Fruit fly (Drosophila melanogaster) whole organism, embryonic: Measurements from ENCODE around the gene Tpr2.

Experiments
- Asciz ChIP-seq: fragments of 200-800 bp; sonication (Bioruptor generic); optimal IDR thresholded peaks from 2 replicates; lab custom pipeline; 2017; ENCODE audit warnings: missing biosample characterization, mild to moderate bottlenecking, missing genetic modification characterization, missing genetic modification reagents
- Blimp-1 ChIP-seq: fragments of 200-800 bp; sonication (Bioruptor generic); optimal IDR thresholded peaks from 3 replicates; lab custom pipeline; 2018; ENCODE audit warnings: missing biosample characterization, missing genetic modification characterization, mild to moderate bottlenecking, moderate library complexity, missing genetic modification reagents
- CG11085 ChIP-seq: fragments of 200-800 bp; sonication (Bioruptor generic); IDR thresholded peaks from 2 replicates; pipeline ENCODE4 v1.3.6; 2022; ENCODE audit warnings: missing biosample characterization, missing genetic modification characterization
- CG11093 ChIP-seq: fragments of 200-800 bp; sonication (Bioruptor generic); IDR thresholded peaks from 3 replicates; pipeline ENCODE4 v1.3.6; 2022; ENCODE audit warnings: missing biosample characterization, missing genetic modification characterization
- CG11695 ChIP-seq: fragments of 200-800 bp; sonication (Bioruptor generic); IDR thresholded peaks from 3 replicates; pipeline ENCODE4 v1.3.6; 2022; ENCODE audit warnings: missing biosample characterization, missing genetic modification characterization
- CG1233 ChIP-seq: fragments of 200-800 bp; sonication (Bioruptor generic); optimal IDR thresholded peaks from 4 replicates; lab custom pipeline; 2018; ENCODE audit warnings: missing biosample characterization, mild to moderate bottlenecking, missing genetic modification characterization
- CG14965 ChIP-seq: fragments of 200-800 bp; sonication (Bioruptor generic); optimal IDR thresholded peaks from 2 replicates; lab custom pipeline; 2016; ENCODE audit warnings: missing biosample characterization, missing genetic modification characterization, borderline replicate concordance
- CG17359 ChIP-seq: fragments of 200-800 bp; sonication (Bioruptor generic); optimal IDR thresholded peaks from 3 replicates; lab custom pipeline; 2018; ENCODE audit warnings: missing biosample characterization, mild to moderate bottlenecking, missing genetic modification characterization, moderate library complexity
- CG1832 ChIP-seq: fragments of 200-800 bp; sonication (Bioruptor generic); optimal IDR thresholded peaks from 2 replicates; lab custom pipeline; 2017; ENCODE audit warnings: missing biosample characterization, mild to moderate bottlenecking, missing genetic modification characterization, inconsistent platforms
- CG2120 ChIP-seq: fragments of 200-800 bp; sonication (Bioruptor generic); optimal IDR thresholded peaks from 3 replicates; lab custom pipeline; 2016; ENCODE audit warnings: missing biosample characterization, missing genetic modification characterization
- CG2712 ChIP-seq: fragments of 200-800 bp; optimal IDR thresholded peaks from 3 replicates; lab custom pipeline; 2019; ENCODE audit warnings: missing biosample characterization, mild to moderate bottlenecking, missing genetic modification characterization, moderate library complexity
- CG30020 ChIP-seq: fragments of 200-800 bp; optimal IDR thresholded peaks from 2 replicates; lab custom pipeline; 2019; ENCODE audit warnings: missing biosample characterization, mild to moderate bottlenecking, missing genetic modification characterization, moderate library complexity
- CG3281 ChIP-seq: fragments of 200-800 bp; sonication (Bioruptor generic); optimal IDR thresholded peaks from 3 replicates; lab custom pipeline; 2017; ENCODE audit warnings: missing biosample characterization, mild to moderate bottlenecking, missing genetic modification characterization
- CG3407 ChIP-seq: fragments of 200-800 bp; sonication (Bioruptor generic); optimal IDR thresholded peaks from 2 replicates; lab custom pipeline; 2018; ENCODE audit warnings: missing biosample characterization, mild to moderate bottlenecking, missing genetic modification characterization
- CG34224 ChIP-seq: fragments of 200-800 bp; sonication (Bioruptor generic); IDR thresholded peaks from 3 replicates; pipeline ENCODE4 v1.3.6; 2022; ENCODE audit warnings: missing biosample characterization, missing genetic modification characterization; ENCODE audit not compliant: partially characterized antibody
- CG5180 ChIP-seq: fragments of 200-800 bp; sonication (Bioruptor generic); optimal IDR thresholded peaks from 3 replicates; lab custom pipeline; 2017; ENCODE audit warnings: missing biosample characterization, missing genetic modification characterization, mild to moderate bottlenecking, moderate library complexity, missing genetic modification reagents
- CG6683 ChIP-seq: fragments of 200-800 bp; sonication (Bioruptor generic); optimal IDR thresholded peaks from 2 replicates; lab custom pipeline; 2017; ENCODE audit warnings: missing biosample characterization, mild to moderate bottlenecking, missing genetic modification characterization, missing genetic modification reagents
- CG6689 ChIP-seq: fragments of 200-800 bp; sonication (Bioruptor generic); IDR thresholded peaks from 2 replicates; pipeline ENCODE4 v1.3.6; 2022; ENCODE audit warnings: missing biosample characterization, missing genetic modification characterization
- CG6765 ChIP-seq: fragments of 200-800 bp; sonication (Bioruptor generic); optimal IDR thresholded peaks from 3 replicates; lab custom pipeline; 2017; ENCODE audit warnings: missing biosample characterization, mild to moderate bottlenecking, missing genetic modification characterization
- CG6813 ChIP-seq: fragments of 200-800 bp; sonication (Bioruptor generic); optimal IDR thresholded peaks from 2 replicates; lab custom pipeline; 2017; ENCODE audit warnings: missing biosample characterization, missing genetic modification characterization, mild to moderate bottlenecking, moderate library complexity, missing genetic modification reagents
- CG7556 ChIP-seq: fragments of 200-800 bp; sonication (Bioruptor generic); optimal IDR thresholded peaks from 2 replicates; lab custom pipeline; 2017; ENCODE audit warnings: missing biosample characterization, mild to moderate bottlenecking, missing genetic modification characterization
- CG7987 ChIP-seq: fragments of 200-800 bp; sonication (Bioruptor generic); optimal IDR thresholded peaks from 2 replicates; lab custom pipeline; 2018; ENCODE audit warnings: missing biosample characterization, mild to moderate bottlenecking, missing genetic modification characterization, moderate library complexity
- CG9437 ChIP-seq: fragments of 200-800 bp; sonication (Bioruptor generic); optimal IDR thresholded peaks from 2 replicates; lab custom pipeline; 2018; ENCODE audit warnings: missing biosample characterization, mild to moderate bottlenecking, missing genetic modification characterization
- CoRest ChIP-seq: fragments of 200-800 bp; sonication (Bioruptor generic); optimal IDR thresholded peaks from 3 replicates; lab custom pipeline; 2018; ENCODE audit warnings: missing biosample characterization, mild to moderate bottlenecking, missing genetic modification characterization, moderate library complexity
- D ChIP-seq, 2 experiments: fragments of 200-800 bp in 1 of 2; fragments of >200 bp in 1 of 2; sonication (Bioruptor generic) in 1 of 2; optimal IDR thresholded peaks; 2 replicates in 1 of 2; 3 replicates in 1 of 2; lab custom pipeline; 2017; ENCODE audit warnings: mild to moderate bottlenecking in 1 of 2, missing biosample characterization in 1 of 2, missing genetic modification characterization in 1 of 2, missing genetic modification reagents in 1 of 2
- Deaf1 ChIP-seq: fragments of 200-800 bp; optimal IDR thresholded peaks from 3 replicates; lab custom pipeline; 2019; ENCODE audit warnings: missing biosample characterization, mild to moderate bottlenecking, missing genetic modification characterization, moderate library complexity
- Drgx ChIP-seq: fragments of 200-800 bp; sonication (Bioruptor generic); IDR thresholded peaks from 2 replicates; pipeline ENCODE4 v1.3.6; 2022; ENCODE audit warnings: missing biosample characterization, missing genetic modification characterization
- Fer1 ChIP-seq: fragments of 200-800 bp; sonication (Bioruptor generic); optimal IDR thresholded peaks from 2 replicates; lab custom pipeline; 2017; ENCODE audit warnings: missing biosample characterization, mild to moderate bottlenecking, missing genetic modification characterization
- HmgZ ChIP-seq: fragments of 200-800 bp; sonication (Bioruptor generic); optimal IDR thresholded peaks from 2 replicates; lab custom pipeline; 2018; ENCODE audit warnings: missing biosample characterization, mild to moderate bottlenecking, missing genetic modification characterization
- Jarid2 ChIP-seq: fragments of 200-800 bp; sonication (Bioruptor generic); optimal IDR thresholded peaks from 3 replicates; lab custom pipeline; 2017; ENCODE audit warnings: mild to moderate bottlenecking, missing biosample characterization, missing genetic modification reagents, missing genetic modification characterization
- MTF-1 ChIP-seq: fragments of 200-800 bp; sonication (Bioruptor generic); optimal IDR thresholded peaks from 2 replicates; lab custom pipeline; 2018; ENCODE audit warnings: missing biosample characterization, mild to moderate bottlenecking, missing genetic modification characterization, borderline replicate concordance
- Med ChIP-seq: fragments of 200-800 bp; sonication (Bioruptor generic); peaks from one replicate; lab custom pipeline; 2016; ENCODE audit warnings: missing biosample characterization, missing genetic modification characterization, mild to moderate bottlenecking, inconsistent platforms, moderate library complexity
- PHDP ChIP-seq: fragments of 200-800 bp; sonication (Bioruptor generic); optimal IDR thresholded peaks from 3 replicates; lab custom pipeline; 2018; ENCODE audit warnings: missing biosample characterization, mild to moderate bottlenecking, missing genetic modification characterization, moderate library complexity
- Sox102F ChIP-seq: fragments of 200-800 bp; sonication (Bioruptor generic); optimal IDR thresholded peaks from 2 replicates; lab custom pipeline; 2018; ENCODE audit warnings: missing biosample characterization, mild to moderate bottlenecking, missing genetic modification characterization, moderate library complexity
- Stat92E ChIP-seq, 3 experiments: fragments of >200 bp in 2 of 3; fragments of 200-800 bp in 1 of 3; sonication (Bioruptor generic) in 1 of 3; optimal IDR thresholded peaks; 2 replicates each; lab custom pipeline; 2017 to 2019; ENCODE audit warnings: missing biosample characterization in 3 of 3, missing genetic modification characterization in 3 of 3, mild to moderate bottlenecking in 1 of 3, moderate library complexity in 1 of 3
- Trl ChIP-seq, 3 experiments: fragments of >200 bp in 2 of 3; fragments of 200-800 bp in 1 of 3; sonication (Bioruptor generic) in 1 of 3; optimal IDR thresholded peaks; 2 replicates in 1 of 3; 3 replicates in 2 of 3; lab custom pipeline; 2016 to 2017; ENCODE audit warnings: missing biosample characterization in 1 of 3, missing genetic modification characterization in 1 of 3
- cwo ChIP-seq: fragments of 200-800 bp; sonication (Bioruptor generic); optimal IDR thresholded peaks from 3 replicates; lab custom pipeline; 2017; ENCODE audit warnings: missing biosample characterization, missing genetic modification characterization, mild to moderate bottlenecking, moderate library complexity, missing genetic modification reagents
- dmrt99B ChIP-seq: fragments of 200-800 bp; sonication (Bioruptor generic); optimal IDR thresholded peaks from 2 replicates; lab custom pipeline; 2018; ENCODE audit warnings: missing biosample characterization, mild to moderate bottlenecking, missing genetic modification characterization, moderate library complexity
- dpn ChIP-seq, 2 experiments: fragments of 200-800 bp; sonication (Bioruptor generic); optimal IDR thresholded peaks; 3 replicates each; lab custom pipeline; 2016; ENCODE audit warnings: missing biosample characterization in 2 of 2, missing genetic modification characterization in 2 of 2
- lilli ChIP-seq: fragments of 200-800 bp; sonication (Bioruptor generic); optimal IDR thresholded peaks from 3 replicates; lab custom pipeline; 2016; ENCODE audit warnings: missing biosample characterization, missing genetic modification characterization
- nau ChIP-seq: fragments of 200-800 bp; sonication (Bioruptor generic); optimal IDR thresholded peaks from 3 replicates; lab custom pipeline; 2017; ENCODE audit warnings: missing biosample characterization, mild to moderate bottlenecking, missing genetic modification characterization, missing genetic modification reagents
- phol ChIP-seq: fragments of 200-800 bp; sonication (Bioruptor generic); optimal IDR thresholded peaks from 3 replicates; lab custom pipeline; 2018; ENCODE audit warnings: missing biosample characterization, mild to moderate bottlenecking, missing genetic modification characterization, moderate library complexity
- rib ChIP-seq: fragments of 200-800 bp; sonication (Bioruptor generic); IDR thresholded peaks from 2 replicates; pipeline ENCODE4 v1.3.6; 2022; ENCODE audit warnings: missing biosample characterization, missing genetic modification characterization
- row ChIP-seq: fragments of 200-800 bp; sonication (Bioruptor generic); IDR thresholded peaks from 3 replicates; pipeline ENCODE4 v1.3.6; 2022; ENCODE audit warnings: missing biosample characterization, missing genetic modification characterization
- schlank ChIP-seq: fragments of 200-800 bp; sonication (Bioruptor generic); optimal IDR thresholded peaks from 2 replicates; lab custom pipeline; 2018; ENCODE audit warnings: missing biosample characterization, mild to moderate bottlenecking, missing genetic modification characterization
- seq ChIP-seq: fragments of 200-800 bp; sonication (Bioruptor generic); IDR thresholded peaks from 2 replicates; pipeline ENCODE4 v1.3.6; 2022; ENCODE audit warnings: missing biosample characterization, missing genetic modification characterization
- trem ChIP-seq: fragments of 200-800 bp; optimal IDR thresholded peaks from 3 replicates; lab custom pipeline; 2019; ENCODE audit warnings: missing biosample characterization, mild to moderate bottlenecking, missing genetic modification characterization, moderate library complexity

The Tpr2 gene

dm6 chr2L:16544563-16545066 is 53.3 kb downstream of the Tpr2 start, which contains the start of gene mtgo (continued):
- TF ChIP-seq CG9437 (GFP tag; lab: Kevin White, UChicago): peak; percentile 95
- peak; percentile 34; the same call in 1 of the 3 replicates for TF ChIP-seq CG34224 (GFP tag; lab: Robert Waterston, UW)
- TF ChIP-seq Asciz (GFP tag; lab: Kevin White, UChicago): peak; percentile 50
- TF ChIP-seq Med (GFP tag; lab: Kevin White, UChicago): peak; percentile 35
- TF ChIP-seq nau: peak; percentile 61
- peak; percentile 85 for TF ChIP-seq Drgx (GFP tag; lab: Robert Waterston, UW)
- no peak for TF ChIP-seq D (optimal IDR thresholded peaks at IDR 0.05; lab: Kevin White, UChicago)
- peak; percentile 3 for TF ChIP-seq D (GFP tag; optimal IDR thresholded peaks at IDR 0.05; lab: Kevin White, UChicago)
- TF ChIP-seq dpn (GFP tag; optimal IDR thresholded peaks at IDR 0.05; lab: Kevin White, UChicago): peak in 1 of 2 experiments; percentile 13
- no peak for TF ChIP-seq schlank (tag; lab: Kevin White, UChicago)
- TF ChIP-seq CG5180 (GFP tag; lab: Kevin White, UChicago): peak; percentile 38
- TF ChIP-seq CG11093 (GFP tag; lab: Robert Waterston, UW): peak; percentile 42; the same call in 1 of the 3 replicates
- no peak for TF ChIP-seq rib (GFP tag; lab: Robert Waterston, UW)
- peak; percentile 57 for TF ChIP-seq CG2120 (GFP tag; lab: Kevin White, UChicago)
- TF ChIP-seq dmrt99B (tag; lab: Kevin White, UChicago): peak; percentile 76
- TF ChIP-seq cwo (GFP tag; lab: Kevin White, UChicago): peak; percentile 67
- peak; percentile 81 for TF ChIP-seq Fer1 (GFP tag; lab: Kevin White, UChicago)
- TF ChIP-seq trem (tag; lab: Kevin White, UChicago): peak; percentile 17
- TF ChIP-seq CG7987 (GFP tag; lab: Kevin White, UChicago): no peak
- peak; percentile 17; the same call in 1 of the 2 replicates for TF ChIP-seq CG11085 (GFP tag; lab: Robert Waterston, UW)
- peak; percentile 39 for TF ChIP-seq Sox102F (GFP tag; lab: Kevin White, UChicago)
- TF ChIP-seq CG6813 (GFP tag; lab: Kevin White, UChicago): peak; percentile 40
- TF ChIP-seq Blimp-1 (GFP tag; lab: Kevin White, UChicago): peak; percentile 51
- no peak for TF ChIP-seq Stat92E (GFP tag; optimal IDR thresholded peaks at IDR 0.05; lab: Kevin White, UChicago)
- peak; percentile 70 for TF ChIP-seq CG3281 (GFP tag; lab: Kevin White, UChicago)
- peak; percentile 52 for TF ChIP-seq CG1233 (GFP tag; lab: Kevin White, UChicago)
- peak; percentile 21 for TF ChIP-seq lilli (GFP tag; lab: Kevin White, UChicago)
- TF ChIP-seq CG7556 (GFP tag; lab: Kevin White, UChicago): peak; percentile 48
- peak; percentile 29 for TF ChIP-seq CG6683 (GFP tag; lab: Kevin White, UChicago)
- peak; percentile 40 for TF ChIP-seq PHDP (tag; lab: Kevin White, UChicago)
- TF ChIP-seq seq (GFP tag; lab: Robert Waterston, UW): 0 out of 2 replicates have a peak, but pooled peaks have one; percentile 39
- TF ChIP-seq CG30020 (tag; lab: Kevin White, UChicago): no peak
- no peak for TF ChIP-seq CG3407 (GFP tag; lab: Kevin White, UChicago)
- TF ChIP-seq CG6765 (GFP tag; lab: Kevin White, UChicago): peak; percentile 68
- peak; percentile 62 for TF ChIP-seq phol
- TF ChIP-seq CG11695 (GFP tag; lab: Robert Waterston, UW): 0 out of 3 replicates have a peak, but pooled peaks have one; percentile 35
- TF ChIP-seq CoRest (tag; lab: Kevin White, UChicago): peak; percentile 10
- peak; percentile 78 for TF ChIP-seq CG17359 (tag; lab: Kevin White, UChicago)
- peak; percentile 41; the same call in 2 of the 3 replicates for TF ChIP-seq row (GFP tag; lab: Robert Waterston, UW)
- TF ChIP-seq CG6689: peak; percentile 62
- TF ChIP-seq Jarid2 (GFP tag; lab: Kevin White, UChicago): peak; percentile 24
- no peak for TF ChIP-seq HmgZ (tag; lab: Kevin White, UChicago)
- TF ChIP-seq CG2712: peak; percentile 66
- TF ChIP-seq CG1832 (GFP tag; lab: Kevin White, UChicago): no peak
- peak; percentile 41 for TF ChIP-seq Deaf1 (tag; lab: Kevin White, UChicago)
- TF ChIP-seq Trl (optimal IDR thresholded peaks at IDR 0.05; lab: Kevin White, UChicago): peak; percentile 54 to 69
- TF ChIP-seq Trl (GFP tag; optimal IDR thresholded peaks at IDR 0.05; lab: Kevin White, UChicago): no peak
- TF ChIP-seq CG14965 (GFP tag; lab: Kevin White, UChicago): no peak
- no peak for TF ChIP-seq MTF-1 (GFP tag; lab: Kevin White, UChicago)
